Worm (Caenorhabditis elegans) whole organism, L4/young adult: Measurements from ENCODE around the gene Y40B10A.11.

Source experiments
- W03F9.2 ChIP-seq: fragments of 150-350 bp; optimal IDR thresholded peaks from 2 replicates; lab custom pipeline; 2014; ENCODE audit warnings: missing biosample characterization, missing genetic modification characterization
- dao-5 ChIP-seq: sonication (generic microtip); optimal IDR thresholded peaks from 2 replicates; lab custom pipeline; 2016; ENCODE audit warnings: missing genotype, missing genetic modification characterization, moderate library complexity, missing compliant biosample characterization
- him-1 ChIP-seq: sonication (generic microtip); optimal IDR thresholded peaks from 2 replicates; lab custom pipeline; 2016; ENCODE audit warnings: missing genotype, missing genetic modification reagents, missing genetic modification characterization, missing compliant biosample characterization

ce11 chrV:2004229-2004628 is 47.2 kb downstream of the Y40B10A.11 start, which contains the start of gene clec-206:
- TF ChIP-seq W03F9.2 (tag; lab: Kevin White, UChicago) (no peak), him-1 (tag; lab: Kevin White, UChicago) (no peak), dao-5 (tag; lab: Kevin White, UChicago) (no peak)
